Worm (Caenorhabditis elegans): ENCODE results near the gene Y43F4A.1.

Y43F4A.1 gene

ce11 chrIII:13222772-13223171, at the start of gene Y43F4A.1:
Gene Y43F4A.1, plus strand, starts transcription at chrIII:13223072.
- TF ChIP-seq W03F9.2 (tag; optimal IDR thresholded peaks at IDR 0.05) (no peak), him-1 (tag; optimal IDR thresholded peaks at IDR 0.05) (no peak), dao-5 (tag; optimal IDR thresholded peaks at IDR 0.05) (no peak)

DNA sequence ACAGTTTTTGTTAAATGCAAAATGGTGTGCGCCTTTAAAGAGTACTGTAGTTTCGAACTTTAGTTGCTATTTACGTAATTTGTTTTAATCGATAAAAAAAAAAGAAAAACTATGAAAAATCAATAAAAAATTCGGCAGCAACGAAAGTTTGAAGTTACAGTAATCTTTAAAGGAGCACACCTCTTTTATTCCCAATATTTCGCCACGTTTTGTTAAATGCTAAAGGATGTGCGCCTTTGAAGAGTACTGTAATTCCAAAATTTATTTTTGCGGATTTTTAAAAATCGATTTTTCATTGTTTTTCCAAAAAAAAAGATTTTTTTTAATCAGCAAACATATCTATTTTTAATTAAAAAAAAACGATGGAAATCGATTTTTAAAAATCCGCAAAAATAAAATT, 49.2 kb upstream of the Y43F4A.1 start:
- TF ChIP-seq W03F9.2 (tag; optimal IDR thresholded peaks at IDR 0.05) (no peak), dao-5 (tag; optimal IDR thresholded peaks at IDR 0.05) (no peak), him-1 (tag; optimal IDR thresholded peaks at IDR 0.05) (no peak)

ce11 chrIII:13176876-13177275, 46.0 kb upstream of the Y43F4A.1 start:
- no peak for TF ChIP-seq dao-5 (tag; optimal IDR thresholded peaks at IDR 0.05)
- TF ChIP-seq him-1 (tag; optimal IDR thresholded peaks at IDR 0.05), result no peak
- TF ChIP-seq W03F9.2 (tag; optimal IDR thresholded peaks at IDR 0.05), result no peak

DNA sequence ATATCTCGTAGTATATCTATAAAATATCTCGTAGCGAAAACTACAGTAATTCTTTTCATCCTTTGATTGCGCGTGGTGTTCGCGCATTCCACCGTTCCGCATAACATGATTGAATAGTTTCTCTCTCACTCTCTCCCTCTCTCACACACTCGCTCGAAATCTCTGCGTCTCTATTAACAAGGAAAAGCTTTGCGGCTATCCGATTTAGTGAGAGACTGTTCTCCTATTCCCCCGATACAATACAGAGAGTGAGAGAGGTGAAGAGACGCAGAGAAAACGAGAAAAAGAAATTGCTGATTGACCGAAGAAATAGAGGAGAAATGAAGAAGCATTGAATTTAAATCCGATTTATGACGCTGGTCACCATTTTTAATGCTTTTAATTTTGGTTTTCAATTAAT, 40.9 kb upstream of the Y43F4A.1 start:
- TF ChIP-seq dao-5 (tag; optimal IDR thresholded peaks at IDR 0.05) (no peak), him-1 (tag; optimal IDR thresholded peaks at IDR 0.05) (no peak), W03F9.2 (tag; optimal IDR thresholded peaks at IDR 0.05) (no peak)

DNA sequence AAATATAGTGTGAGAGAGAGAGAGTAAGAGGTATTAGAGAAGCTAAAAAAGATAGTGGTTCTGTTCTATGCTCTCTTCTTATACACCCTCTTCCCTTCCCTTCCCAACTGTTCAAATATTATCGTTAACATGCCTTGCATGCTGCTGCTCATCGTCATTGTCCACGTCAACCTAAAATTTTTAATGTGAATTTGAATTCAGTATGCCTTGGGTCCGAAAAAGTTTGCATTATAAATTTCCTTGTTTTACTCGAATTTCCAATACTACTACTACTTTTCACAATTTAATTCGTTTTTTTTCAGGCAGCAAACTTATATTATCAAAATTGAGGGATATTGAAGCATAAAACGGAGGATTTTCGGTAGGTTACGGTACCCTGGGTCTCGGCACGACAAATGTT, 35.8 kb upstream of the Y43F4A.1 start, which contains the start of gene gly-5:
Gene gly-5 (plus strand): TSS at position 301 of the 400 bp plus-strand sequence.
- TF ChIP-seq him-1 (tag; optimal IDR thresholded peaks at IDR 0.05) (no peak), W03F9.2 (tag; optimal IDR thresholded peaks at IDR 0.05) (no peak), dao-5 (tag; optimal IDR thresholded peaks at IDR 0.05) (no peak)

DNA sequence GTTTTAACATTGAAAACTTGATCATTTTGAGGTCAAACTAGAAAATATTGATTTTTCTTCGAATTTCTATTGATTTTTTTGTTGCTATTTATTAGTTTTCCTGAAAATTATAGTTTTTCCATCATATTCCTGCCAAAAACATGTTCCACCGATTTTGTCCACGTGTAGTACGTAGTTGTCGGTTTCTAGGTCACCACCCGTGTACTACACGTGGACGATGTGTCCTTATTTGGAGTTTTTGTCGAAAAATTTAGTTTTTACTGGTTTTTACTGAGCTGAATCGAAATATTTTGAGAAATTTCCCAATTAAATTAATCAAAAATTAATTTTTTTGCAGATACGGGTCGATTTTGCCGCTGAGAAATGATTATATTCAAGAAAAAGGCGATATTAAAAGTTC, 35.1 kb upstream of the Y43F4A.1 start:
- TF ChIP-seq him-1 (tag; optimal IDR thresholded peaks at IDR 0.05) (peak; percentile 17), W03F9.2 (tag; optimal IDR thresholded peaks at IDR 0.05) (no peak)

- no peak for TF ChIP-seq W03F9.2 (tag; optimal IDR thresholded peaks at IDR 0.05)
- TF ChIP-seq him-1 (tag; optimal IDR thresholded peaks at IDR 0.05), result no peak
- TF ChIP-seq dao-5 (tag; optimal IDR thresholded peaks at IDR 0.05), result no peak
Observed at ce11 chrIII:13201079-13201478, 21.8 kb upstream of the Y43F4A.1 start.

DNA sequence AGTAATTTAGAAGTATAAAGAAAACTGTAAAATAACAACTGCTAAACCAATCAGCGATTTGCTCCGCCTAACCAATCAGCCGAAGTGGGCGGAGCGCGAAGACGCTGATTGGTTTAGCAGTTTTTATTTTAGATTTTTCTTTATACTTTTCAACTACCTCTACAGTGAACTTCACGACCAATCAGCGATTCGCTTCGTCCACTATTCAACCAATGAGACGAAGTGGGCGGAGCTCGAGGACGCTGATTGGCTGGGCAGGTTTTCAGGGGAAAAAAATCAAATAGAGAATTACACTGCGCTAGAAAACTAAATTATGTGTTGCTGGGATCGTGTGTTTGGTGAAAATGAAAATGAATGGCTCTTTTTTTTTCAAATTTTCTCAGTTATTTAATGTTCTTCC, 21.0 kb upstream of the Y43F4A.1 start:
- TF ChIP-seq dao-5 (tag; optimal IDR thresholded peaks at IDR 0.05), result no peak
- no peak for TF ChIP-seq W03F9.2 (tag; optimal IDR thresholded peaks at IDR 0.05)
- no peak for TF ChIP-seq him-1 (tag; optimal IDR thresholded peaks at IDR 0.05)

DNA sequence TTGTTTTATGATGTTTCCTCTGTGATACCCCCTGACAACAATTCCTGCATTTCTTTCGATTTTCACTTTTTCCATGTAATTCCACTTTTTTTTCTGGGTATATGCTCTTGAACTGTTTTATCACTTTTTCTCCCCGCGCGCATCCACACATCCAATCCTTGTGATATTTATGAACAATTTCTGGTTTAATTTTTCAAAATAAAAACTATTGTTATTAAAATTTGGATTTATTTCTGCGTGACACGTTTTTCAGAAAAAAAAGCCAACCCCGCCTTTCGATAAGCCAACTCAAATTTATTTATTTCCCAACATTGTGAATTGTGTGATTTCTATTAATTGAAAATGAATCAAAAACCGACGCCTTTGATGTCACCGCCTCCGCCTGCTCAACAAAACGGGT, 18.2 kb upstream of the Y43F4A.1 start, which contains the start of gene Y39E4B.11:
Gene Y39E4B.11 (plus strand): TSS at position 301 of the 400 bp plus-strand sequence.
- TF ChIP-seq W03F9.2 (tag; optimal IDR thresholded peaks at IDR 0.05), result no peak

DNA sequence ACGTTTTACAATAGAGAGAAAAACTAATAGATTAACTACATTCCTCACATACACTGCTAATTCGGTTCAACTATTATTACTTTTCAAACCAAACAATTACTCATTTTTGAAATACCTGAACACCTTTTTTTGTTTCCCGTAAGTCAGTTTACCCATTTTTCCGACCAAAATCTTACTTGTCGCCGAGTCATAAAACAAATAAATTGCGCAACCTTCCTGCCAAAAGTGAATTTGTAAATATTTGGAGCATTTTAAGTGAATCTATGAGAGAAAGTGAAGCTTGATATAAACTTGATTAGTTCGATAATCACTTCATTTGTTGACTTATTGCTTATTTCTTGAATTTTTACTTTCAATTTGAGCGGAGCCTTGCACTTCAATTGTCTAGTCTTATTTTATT, 13.9 kb upstream of the Y43F4A.1 start:
- no peak for TF ChIP-seq dao-5 (tag; optimal IDR thresholded peaks at IDR 0.05)
- TF ChIP-seq W03F9.2 (tag; optimal IDR thresholded peaks at IDR 0.05), result no peak
- TF ChIP-seq him-1 (tag; optimal IDR thresholded peaks at IDR 0.05), result no peak

ce11 chrIII:13212366-13212765, 10.5 kb upstream of the Y43F4A.1 start, which contains the start of gene tsp-3:
Gene tsp-3, plus strand, starts transcription at chrIII:13212666.
- TF ChIP-seq W03F9.2 (tag; optimal IDR thresholded peaks at IDR 0.05) (no peak), dao-5 (tag; optimal IDR thresholded peaks at IDR 0.05) (no peak), him-1 (tag; optimal IDR thresholded peaks at IDR 0.05) (no peak)

DNA sequence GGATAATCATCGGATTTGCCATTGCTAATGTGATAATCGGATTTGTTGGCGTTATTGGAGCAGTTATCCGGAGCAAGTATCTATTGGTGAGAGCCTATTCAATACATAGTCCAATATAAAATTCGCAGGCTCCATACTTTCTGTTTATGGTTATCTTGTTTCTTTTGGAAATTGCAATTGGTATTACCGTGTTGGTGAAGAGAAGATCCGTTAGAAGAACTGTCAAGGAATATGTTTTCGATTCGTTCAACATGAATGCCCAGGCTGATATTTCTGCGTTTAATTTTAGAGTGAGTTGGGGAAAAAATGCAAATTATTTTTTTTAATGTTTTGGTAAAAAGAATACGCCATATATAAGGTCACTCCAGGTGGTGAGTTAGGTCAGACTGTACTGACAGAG, 9.8 kb upstream of the Y43F4A.1 start:
- TF ChIP-seq dao-5 (tag; optimal IDR thresholded peaks at IDR 0.05), result no peak
- no peak for TF ChIP-seq him-1 (tag; optimal IDR thresholded peaks at IDR 0.05)
- no peak for TF ChIP-seq W03F9.2 (tag; optimal IDR thresholded peaks at IDR 0.05)

- TF ChIP-seq dao-5 (tag; optimal IDR thresholded peaks at IDR 0.05) (no peak), him-1 (tag; optimal IDR thresholded peaks at IDR 0.05) (no peak), W03F9.2 (tag; optimal IDR thresholded peaks at IDR 0.05) (no peak)
Observed at ce11 chrIII:13215682-13216081, 7.2 kb upstream of the Y43F4A.1 start.

DNA sequence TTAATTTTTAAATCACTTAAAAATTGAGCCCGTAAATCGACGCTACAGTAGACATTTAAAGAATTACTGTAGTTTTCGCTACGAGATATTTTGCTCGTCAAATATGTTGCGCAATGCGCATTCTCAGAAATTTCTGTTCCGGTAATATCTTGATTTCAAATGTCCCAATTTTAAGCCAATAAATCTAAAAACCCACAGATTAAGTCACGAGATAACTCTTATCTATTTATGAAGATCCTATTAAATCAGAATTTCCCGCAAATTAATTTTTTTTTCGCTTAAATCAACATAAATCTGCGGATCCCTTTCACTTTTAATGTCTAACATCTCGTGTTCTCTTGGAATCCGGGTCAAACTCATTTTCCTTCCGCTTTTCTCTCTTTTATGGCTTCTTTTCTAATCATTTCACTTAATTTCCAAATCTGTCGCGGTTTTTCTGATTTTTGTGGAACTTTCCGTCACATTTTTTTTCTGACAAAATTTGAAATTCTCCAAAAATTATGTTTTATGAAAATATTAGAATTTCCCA, 6.3 kb upstream of the Y43F4A.1 start:
- no peak for TF ChIP-seq W03F9.2 (tag; optimal IDR thresholded peaks at IDR 0.05)
- TF ChIP-seq him-1 (tag; optimal IDR thresholded peaks at IDR 0.05), result no peak
- no peak for TF ChIP-seq dao-5 (tag; optimal IDR thresholded peaks at IDR 0.05)

DNA sequence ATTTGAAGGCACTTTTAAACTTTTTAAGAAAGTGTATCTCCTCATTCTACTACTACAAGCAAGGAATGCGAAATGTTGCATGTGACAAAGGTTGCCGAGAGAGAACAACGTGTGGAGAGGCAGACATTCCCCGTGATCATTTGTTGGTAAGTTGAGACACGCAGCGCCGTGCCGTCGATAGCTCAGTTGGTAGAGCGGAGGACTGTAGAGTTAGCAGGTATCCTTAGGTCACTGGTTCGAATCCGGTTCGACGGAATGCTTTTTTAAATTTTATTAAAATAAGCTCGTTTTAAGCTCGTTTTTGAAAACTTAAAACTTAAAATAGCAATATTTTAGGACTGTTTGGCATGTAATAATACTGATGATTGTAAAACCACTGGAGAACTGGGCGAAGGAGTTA, 1.5 kb downstream of the Y43F4A.1 start:
- TF ChIP-seq dao-5 (tag; optimal IDR thresholded peaks at IDR 0.05), result peak; percentile 16
- TF ChIP-seq W03F9.2 (tag; optimal IDR thresholded peaks at IDR 0.05), result no peak
- TF ChIP-seq him-1 (tag; optimal IDR thresholded peaks at IDR 0.05), result no peak

Measured in whole organism, L4/young adult.